Fruit fly (Drosophila melanogaster) whole organism: ENCODE results near the gene CG34274.

ENCODE experiments used
- CG8478 ChIP-seq: fragments of >200 bp; optimal IDR thresholded peaks from 2 replicates; lab custom pipeline; 2018; ENCODE audit warnings: inconsistent platforms
- Dll ChIP-seq: fragments of >200 bp; optimal IDR thresholded peaks from 2 replicates; lab custom pipeline; 2017
- EcR ChIP-seq, 2 experiments: fragments of >200 bp; optimal IDR thresholded peaks; 2 replicates each; lab custom pipeline; 2017; ENCODE audit warnings: missing biosample characterization in 2 of 2, missing genetic modification characterization in 2 of 2, missing genetic modification reagents in 2 of 2
- pan ChIP-seq: fragments of >200 bp; optimal IDR thresholded peaks from 2 replicates; lab custom pipeline; 2017
- psq ChIP-seq: fragments of >200 bp; optimal IDR thresholded peaks from 2 replicates; lab custom pipeline; 2017
- usp ChIP-seq: fragments of >200 bp; optimal IDR thresholded peaks from 2 replicates; lab custom pipeline; 2017; ENCODE audit warnings: missing biosample characterization, missing genetic modification characterization, mixed read lengths

The CG34274 gene

DNA sequence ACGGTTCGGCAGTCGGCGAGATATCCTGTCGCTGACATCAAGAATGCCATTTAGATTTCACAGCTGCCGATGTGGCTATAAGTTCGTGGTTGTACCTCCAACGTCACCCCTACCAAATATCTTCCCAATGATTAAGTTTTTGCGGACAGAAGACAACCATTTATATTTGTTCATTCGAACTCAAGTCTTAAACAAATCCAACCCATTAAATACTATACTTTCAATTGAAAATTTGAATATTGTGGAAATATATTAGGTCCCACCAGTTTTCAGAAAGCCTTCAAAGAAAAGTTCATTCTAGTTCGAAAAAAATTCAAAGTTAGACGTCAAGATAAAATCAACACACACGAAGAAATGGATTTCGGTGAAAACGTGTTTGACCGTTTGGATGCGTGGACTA lies 31.3 kb downstream of the CG34274 start, which contains the start of gene CG12784:
Gene CG12784 (plus strand): TSS at position 301 of the 400 bp plus-strand sequence.
- no peak for TF ChIP-seq CG8478 (lab: Kevin White, UChicago)

DNA sequence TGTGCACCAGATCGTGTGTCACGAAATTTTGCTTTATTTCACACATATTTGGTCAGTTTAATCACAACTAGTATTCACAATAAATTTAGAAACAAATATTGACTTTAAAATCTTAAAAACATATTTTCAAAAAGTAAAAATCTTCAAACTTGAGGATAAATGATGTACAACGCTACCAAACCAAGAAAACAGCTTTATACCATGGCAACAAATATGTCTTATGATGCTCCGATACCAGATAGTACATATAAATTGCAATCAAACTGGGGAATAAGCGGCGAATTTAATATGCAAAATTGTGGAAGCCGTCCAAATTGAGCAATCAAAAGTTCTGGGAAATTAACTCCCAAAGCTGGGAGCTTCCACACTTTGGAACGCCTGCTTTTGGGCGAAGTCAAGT lies 35.8 kb downstream of the CG34274 start, which contains the start of gene CG5623:
Gene CG5623 (minus strand): TSS at position 101 of the 400 bp plus-strand sequence.
- TF ChIP-seq usp (no peak), psq (lab: Kevin White, UChicago) (no peak)

DNA sequence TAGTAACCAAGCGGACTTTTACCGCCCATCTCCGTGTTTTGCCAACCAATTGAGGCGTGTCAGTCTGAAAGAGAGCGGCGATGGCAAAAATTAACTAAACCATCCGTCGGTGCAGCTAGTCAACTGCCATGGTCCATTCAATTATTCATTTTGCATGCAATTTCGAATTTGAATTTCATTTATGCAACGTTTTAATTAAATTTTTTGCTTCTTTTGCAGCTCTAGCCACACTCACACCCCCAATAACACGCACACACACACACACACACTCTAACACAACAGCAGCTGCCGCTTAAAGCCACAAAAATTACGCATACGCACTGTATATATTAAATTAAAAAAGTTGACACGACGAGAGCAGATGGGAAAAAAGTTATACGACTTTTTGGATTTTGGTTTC lies 37.4 kb downstream of the CG34274 start:
- TF ChIP-seq EcR (GFP tag; optimal IDR thresholded peaks at IDR 0.05; lab: Kevin White, UChicago) (no peak), CG8478 (lab: Kevin White, UChicago) (no peak), psq (lab: Kevin White, UChicago) (no peak), usp (no peak)

DNA sequence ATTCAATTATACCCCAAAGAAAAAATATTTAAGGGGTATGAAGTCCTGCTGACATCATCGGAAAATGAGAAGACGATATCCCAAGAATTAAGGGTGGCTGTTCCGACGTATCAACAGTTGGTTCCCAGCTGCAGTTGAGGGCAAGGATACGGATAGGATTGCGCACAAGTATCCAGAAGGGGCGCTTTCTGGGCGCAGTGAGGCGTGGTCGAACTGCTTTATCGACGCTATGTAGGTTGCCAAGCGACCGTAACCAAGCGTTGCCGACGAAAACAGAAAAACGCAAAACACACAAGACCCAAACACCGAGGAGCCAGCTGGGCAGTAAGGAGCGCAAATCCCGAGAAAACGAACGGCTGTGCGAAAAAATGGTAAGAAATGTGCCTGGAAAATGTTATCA lies 42.6 kb downstream of the CG34274 start, which contains the start of gene Ttc26:
Gene Ttc26 (plus strand): TSS at position 289 of the 400 bp plus-strand sequence.
- TF ChIP-seq usp (no peak), CG8478 (lab: Kevin White, UChicago) (no peak), psq (lab: Kevin White, UChicago) (no peak), EcR (GFP tag; optimal IDR thresholded peaks at IDR 0.05; lab: Kevin White, UChicago) (no peak), pan (lab: Kevin White, UChicago) (no peak), Dll (lab: Kevin White, UChicago) (no peak)

DNA sequence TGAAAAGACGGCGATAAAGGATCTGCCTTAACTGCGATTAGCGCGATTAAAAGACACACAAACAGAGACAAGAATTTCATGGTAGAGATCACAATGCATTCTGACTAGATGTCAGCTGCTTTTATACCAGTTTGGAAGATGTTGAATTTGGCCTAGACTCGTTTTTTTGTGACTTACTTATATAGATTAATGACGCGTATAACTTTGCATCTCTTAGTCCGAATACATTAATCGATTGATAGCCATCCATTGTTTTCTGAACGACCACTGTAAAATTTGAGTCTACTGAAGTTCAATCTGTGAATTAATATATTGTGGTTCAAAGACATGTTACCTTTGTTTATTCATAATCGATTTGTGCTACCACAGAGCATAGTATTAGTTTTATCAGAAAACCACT lies 43.7 kb downstream of the CG34274 start, which contains the start of gene CG45207:
Gene CG45207 (minus strand): TSS at position 101 of the 400 bp plus-strand sequence.
- TF ChIP-seq EcR (GFP tag; optimal IDR thresholded peaks at IDR 0.05; lab: Kevin White, UChicago) = no peak
- no peak for TF ChIP-seq CG8478 (lab: Kevin White, UChicago)
- no peak for TF ChIP-seq usp
- no peak for TF ChIP-seq pan (lab: Kevin White, UChicago)
- no peak for TF ChIP-seq Dll (lab: Kevin White, UChicago)
- TF ChIP-seq psq (lab: Kevin White, UChicago) = no peak

DNA sequence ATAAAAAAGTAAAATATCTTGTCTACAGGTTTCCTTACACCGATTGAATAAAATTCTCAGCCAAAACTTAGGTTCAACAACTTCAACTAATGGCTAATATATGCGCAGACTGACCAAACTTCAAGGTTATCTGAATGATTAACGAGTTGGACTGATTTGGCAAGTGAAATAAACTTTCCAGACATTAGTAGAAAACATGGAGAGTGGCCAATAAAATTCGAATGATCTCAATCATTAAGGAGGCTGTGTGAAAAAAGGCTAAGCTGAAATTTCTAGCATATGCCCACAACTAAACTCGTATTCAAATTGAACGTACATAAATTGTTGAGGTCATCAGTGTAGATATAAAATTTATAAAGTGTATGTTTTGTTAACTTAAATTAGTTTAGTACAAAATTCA lies 48.0 kb downstream of the CG34274 start, which contains the start of gene CG5614:
Gene CG5614 (plus strand): TSS at position 301 of the 400 bp plus-strand sequence.
- TF ChIP-seq Dll (lab: Kevin White, UChicago) (no peak), CG8478 (lab: Kevin White, UChicago) (no peak), psq (lab: Kevin White, UChicago) (no peak), EcR (GFP tag; optimal IDR thresholded peaks at IDR 0.05; lab: Kevin White, UChicago) (no peak), pan (lab: Kevin White, UChicago) (no peak), usp (no peak)
